Worm (Caenorhabditis elegans) whole organism, young adult: ENCODE measurements around the gene gly-5.

ENCODE experiments used
- F22D6.2 ChIP-seq: sonication (generic microtip); optimal IDR thresholded peaks from 2 replicates; lab custom pipeline; 2016; ENCODE audit warnings: mild to moderate bottlenecking, missing genetic modification characterization, missing compliant biosample characterization
- F57A8.1 ChIP-seq: fragments of 200-800 bp; sonication (Bioruptor generic); optimal IDR thresholded peaks from 2 replicates; lab custom pipeline; 2018; ENCODE audit warnings: mild to moderate bottlenecking, missing genetic modification characterization, moderate library complexity, missing compliant biosample characterization
- Y79H2A.3 ChIP-seq: fragments of 200-800 bp; sonication (Bioruptor generic); conservative IDR thresholded peaks from 2 replicates; pipeline ENCODE4 v1.3.6; 2022; ENCODE audit warnings: missing genetic modification reagents, missing genetic modification characterization, missing compliant biosample characterization
- let-607 ChIP-seq, 2 experiments: fragments of 200-800 bp in 1 of 2; sonication (Bioruptor generic) in 1 of 2; sonication (generic microtip) in 1 of 2; optimal IDR thresholded peaks; 2 replicates each; lab custom pipeline; 2016 to 2018; ENCODE audit warnings: mild to moderate bottlenecking in 2 of 2, missing compliant biosample characterization in 2 of 2, missing genetic modification characterization in 2 of 2, moderate library complexity in 2 of 2, missing genotype in 1 of 2
- lin-40 ChIP-seq: sonication (generic microtip); optimal IDR thresholded peaks from 2 replicates; lab custom pipeline; 2016; ENCODE audit warnings: missing genetic modification characterization, mild to moderate bottlenecking, missing compliant biosample characterization, missing genotype, missing genetic modification reagents
- madf-10 ChIP-seq: sonication (generic microtip); optimal IDR thresholded peaks from 2 replicates; lab custom pipeline; 2016; ENCODE audit warnings: mild to moderate bottlenecking, missing genetic modification characterization, missing compliant biosample characterization
- sptf-2 ChIP-seq: fragments of 200-800 bp; sonication (Bioruptor generic); optimal IDR thresholded peaks from 2 replicates; lab custom pipeline; 2018; ENCODE audit warnings: mild to moderate bottlenecking, missing genetic modification characterization, missing compliant biosample characterization
- unc-62 ChIP-seq: fragments of 150-350 bp; optimal IDR thresholded peaks from 2 replicates; lab custom pipeline; 2014; ENCODE audit warnings: missing biosample characterization, missing genetic modification reagents, missing genetic modification characterization
- ztf-26 ChIP-seq: sonication (generic microtip); optimal IDR thresholded peaks from 2 replicates; lab custom pipeline; 2017; ENCODE audit warnings: missing genetic modification characterization, missing compliant biosample characterization

DNA sequence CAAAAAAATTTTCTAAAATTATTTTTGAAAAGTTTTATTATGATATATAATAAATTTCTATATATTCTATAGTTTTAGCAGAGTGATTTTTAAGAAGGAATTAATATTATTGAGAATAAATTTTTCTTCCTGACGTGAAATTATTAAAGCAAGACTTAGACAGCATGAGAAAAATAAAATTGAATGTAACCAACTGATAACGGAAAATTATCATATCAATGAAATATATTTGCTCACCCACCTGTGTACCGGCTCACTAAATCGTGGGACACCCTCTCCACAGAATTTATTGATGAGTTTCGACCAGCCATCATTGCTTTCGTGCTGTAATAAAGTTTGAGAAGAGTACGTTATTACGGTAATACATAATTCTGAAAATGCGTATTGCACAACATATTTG lies 47.9 kb upstream of the gly-5 start, which contains the start of gene bre-2:
- TF ChIP-seq madf-10 (tag; lab: Kevin White, UChicago) = no peak
- TF ChIP-seq let-607 (tag; optimal IDR thresholded peaks at IDR 0.05; lab: Kevin White, UChicago) = no peak
- no peak for TF ChIP-seq ztf-26 (tag; lab: Kevin White, UChicago)
- no peak for TF ChIP-seq unc-62 (GFP tag; lab: Kevin White, UChicago)
- TF ChIP-seq sptf-2 = no peak
- TF ChIP-seq lin-40 (tag; lab: Kevin White, UChicago) = no peak
- no peak for TF ChIP-seq F57A8.1 (GFP tag; lab: Kevin White, UChicago)
- TF ChIP-seq Y79H2A.3 (GFP tag; lab: Robert Waterston, UW) = no peak
- no peak for TF ChIP-seq F22D6.2 (tag; lab: Kevin White, UChicago)
